Fruit fly (Drosophila melanogaster) whole organism, wandering third instar larva: ENCODE measurements around the gene ci.

Experiments
- CG32264 ChIP-seq: fragments of 200-800 bp; sonication (Bioruptor generic); optimal IDR thresholded peaks from 2 replicates; lab custom pipeline; 2016; ENCODE audit warnings: missing biosample characterization, missing genetic modification characterization
- CrebA ChIP-seq: fragments of 200-800 bp; sonication (Bioruptor generic); optimal IDR thresholded peaks from 2 replicates; lab custom pipeline; 2016; ENCODE audit warnings: missing biosample characterization, mild to moderate bottlenecking, missing genetic modification characterization, borderline replicate concordance
- Dif ChIP-seq: fragments of 200-275, 200-300 bp; sonication (Bioruptor generic); optimal IDR thresholded peaks from 2 replicates; lab custom pipeline; 2018; ENCODE audit warnings: missing biosample characterization, missing genetic modification characterization; ENCODE audit not compliant: partially characterized antibody
- HLH106 ChIP-seq: fragments of 200-800 bp; optimal IDR thresholded peaks from 3 replicates; lab custom pipeline; 2019; ENCODE audit warnings: missing biosample characterization, mild to moderate bottlenecking, missing genetic modification characterization, moderate library complexity
- Jra ChIP-seq: sonication (Bioruptor generic); optimal IDR thresholded peaks from 2 replicates; lab custom pipeline; 2016; ENCODE audit warnings: missing biosample characterization, missing genetic modification characterization
- Myc ChIP-seq: fragments of >200 bp; optimal IDR thresholded peaks from 2 replicates; lab custom pipeline; 2017
- OdsH ChIP-seq: fragments of 200-800 bp; sonication (Bioruptor generic); optimal IDR thresholded peaks from 2 replicates; lab custom pipeline; 2016; ENCODE audit warnings: missing biosample characterization, mild to moderate bottlenecking, missing genetic modification characterization
- Sp1 ChIP-seq: fragments of 200-800 bp; sonication (Bioruptor generic); optimal IDR thresholded peaks from 3 replicates; lab custom pipeline; 2019; ENCODE audit warnings: missing biosample characterization, mild to moderate bottlenecking, missing genetic modification characterization, moderate library complexity
- brk ChIP-seq: fragments of 200-800 bp; sonication (Bioruptor generic); optimal IDR thresholded peaks from 2 replicates; lab custom pipeline; 2016; ENCODE audit warnings: missing biosample characterization, mild to moderate bottlenecking, missing genetic modification characterization
- dmrt93B ChIP-seq: fragments of 200-800 bp; sonication (Bioruptor generic); optimal IDR thresholded peaks from 2 replicates; lab custom pipeline; 2018; ENCODE audit warnings: missing biosample characterization, mild to moderate bottlenecking, missing genetic modification characterization
- h ChIP-seq: fragments of 200-800 bp; sonication (Bioruptor generic); optimal IDR thresholded peaks from 3 replicates; lab custom pipeline; 2016; ENCODE audit warnings: missing biosample characterization, mild to moderate bottlenecking, missing genetic modification characterization
- lola ChIP-seq: fragments of >200 bp; optimal IDR thresholded peaks from 2 replicates; lab custom pipeline; 2017; ENCODE audit warnings: missing biosample characterization, missing genetic modification characterization
- psq ChIP-seq: fragments of 200-800 bp; sonication (Bioruptor generic); optimal IDR thresholded peaks from 3 replicates; lab custom pipeline; 2017; ENCODE audit warnings: missing biosample characterization, mild to moderate bottlenecking, missing genetic modification characterization, moderate library complexity
- usp ChIP-seq: fragments of >200 bp; optimal IDR thresholded peaks from 2 replicates; lab custom pipeline; 2017; ENCODE audit warnings: missing biosample characterization, missing genetic modification characterization

- TF ChIP-seq psq (GFP tag; lab: Kevin White, UChicago) (no peak), OdsH (GFP tag; lab: Kevin White, UChicago) (no peak), h (GFP tag; lab: Kevin White, UChicago) (no peak), Sp1 (GFP tag; lab: Kevin White, UChicago) (no peak), Jra (GFP tag; lab: Kevin White, UChicago) (no peak), CrebA (GFP tag; lab: Kevin White, UChicago) (no peak), usp (no peak), CG32264 (GFP tag; lab: Kevin White, UChicago) (no peak), lola (GFP tag; lab: Kevin White, UChicago) (no peak), brk (GFP tag; lab: Kevin White, UChicago) (no peak), HLH106 (tag; lab: Kevin White, UChicago) (no peak), Myc (lab: Kevin White, UChicago) (no peak), Dif (GFP tag; lab: Kevin White, UChicago) (no peak), dmrt93B (GFP tag; lab: Kevin White, UChicago) (no peak)
Observed at dm6 chr4:46942-47527, 9.8 kb downstream of the ci start.
